Fruit fly (Drosophila melanogaster) whole organism, prepupa: ENCODE measurements around the gene msd1.
A peak's percentile ranks its signal among the peaks of the same experiment; 100 is the strongest.

Experiments
- Blimp-1 ChIP-seq: fragments of 200-800 bp; sonication (Bioruptor generic); optimal IDR thresholded peaks from 3 replicates; lab custom pipeline; 2017; ENCODE audit warnings: missing biosample characterization, missing genetic modification characterization, mild to moderate bottlenecking, moderate library complexity, missing genetic modification reagents
- CG10669 ChIP-seq: fragments of 200-800 bp; sonication (Bioruptor generic); optimal IDR thresholded peaks from 3 replicates; lab custom pipeline; 2018; ENCODE audit warnings: missing biosample characterization, mild to moderate bottlenecking, missing genetic modification characterization, moderate library complexity
- CG11762 ChIP-seq: fragments of 200-800 bp; sonication (Bioruptor generic); optimal IDR thresholded peaks from 3 replicates; lab custom pipeline; 2016; ENCODE audit warnings: missing biosample characterization, missing genetic modification characterization; ENCODE audit not compliant: insufficient read depth
- CG11902 ChIP-seq: fragments of 200-800 bp; sonication (Bioruptor generic); optimal IDR thresholded peaks from 3 replicates; lab custom pipeline; 2016; ENCODE audit warnings: missing biosample characterization, missing genetic modification characterization
- CG15336 ChIP-seq: fragments of 200-800 bp; sonication (Bioruptor generic); IDR thresholded peaks from 2 replicates; pipeline ENCODE4 v1.3.6; 2022; ENCODE audit warnings: missing biosample characterization, missing genetic modification characterization
- CG1621 ChIP-seq: fragments of 200-800 bp; sonication (Bioruptor generic); optimal IDR thresholded peaks from 3 replicates; lab custom pipeline; 2018; ENCODE audit warnings: missing biosample characterization, mild to moderate bottlenecking, missing genetic modification characterization
- CG3032 ChIP-seq: fragments of 200-800 bp; optimal IDR thresholded peaks from 2 replicates; lab custom pipeline; 2019; ENCODE audit warnings: missing biosample characterization, mild to moderate bottlenecking, missing genetic modification characterization, moderate library complexity
- CG31627 ChIP-seq: fragments of 200-800 bp; sonication (Bioruptor generic); optimal IDR thresholded peaks from 3 replicates; lab custom pipeline; 2016; ENCODE audit warnings: missing biosample characterization, missing genetic modification characterization
- CG32006 ChIP-seq: fragments of 200-800 bp; sonication (Bioruptor generic); optimal IDR thresholded peaks from 3 replicates; lab custom pipeline; 2017; ENCODE audit warnings: missing biosample characterization, mild to moderate bottlenecking, missing genetic modification characterization
- CG34406 ChIP-seq: fragments of 200-800 bp; sonication (Bioruptor generic); optimal IDR thresholded peaks from 3 replicates; lab custom pipeline; 2016; ENCODE audit warnings: missing biosample characterization, missing genetic modification characterization
- CG3919 ChIP-seq: fragments of 200-800 bp; sonication (Bioruptor generic); optimal IDR thresholded peaks from 3 replicates; lab custom pipeline; 2016; ENCODE audit warnings: missing biosample characterization, missing genetic modification characterization
- CG4318 ChIP-seq: fragments of 200-800 bp; sonication (Bioruptor generic); optimal IDR thresholded peaks from 3 replicates; lab custom pipeline; 2017; ENCODE audit warnings: missing biosample characterization, mild to moderate bottlenecking, missing genetic modification characterization
- CG6163 ChIP-seq: fragments of 200-800 bp; sonication (Bioruptor generic); IDR thresholded peaks from 3 replicates; pipeline ENCODE4 v1.3.6; 2022; ENCODE audit warnings: missing biosample characterization, missing genetic modification characterization
- CG6792 ChIP-seq: fragments of 200-800 bp; sonication (Bioruptor generic); optimal IDR thresholded peaks from 3 replicates; lab custom pipeline; 2016; ENCODE audit warnings: missing biosample characterization, missing genetic modification characterization
- CG6808 ChIP-seq: fragments of 200-800 bp; sonication (Bioruptor generic); optimal IDR thresholded peaks from 3 replicates; lab custom pipeline; 2017; ENCODE audit warnings: missing biosample characterization, missing genetic modification characterization, mild to moderate bottlenecking, moderate library complexity, missing genetic modification reagents
- CG6854 ChIP-seq: fragments of 200-800 bp; sonication (Bioruptor generic); optimal IDR thresholded peaks from 2 replicates; lab custom pipeline; 2017; ENCODE audit warnings: missing biosample characterization, mild to moderate bottlenecking, missing genetic modification characterization
- CG7368 ChIP-seq: fragments of 200-800 bp; sonication (Bioruptor generic); optimal IDR thresholded peaks from 3 replicates; lab custom pipeline; 2016; ENCODE audit warnings: missing biosample characterization, missing genetic modification characterization
- CG8119 ChIP-seq: fragments of 200-800 bp; sonication (Bioruptor generic); IDR thresholded peaks from 3 replicates; pipeline ENCODE4 v1.3.6; 2022; ENCODE audit warnings: missing biosample characterization, missing genetic modification characterization
- CG8632 ChIP-seq: fragments of 200-800 bp; sonication (Bioruptor generic); optimal IDR thresholded peaks from 3 replicates; lab custom pipeline; 2016; ENCODE audit warnings: missing biosample characterization, missing genetic modification characterization
- Eip75B ChIP-seq: fragments of 200-800 bp; sonication (Bioruptor generic); optimal IDR thresholded peaks from 3 replicates; lab custom pipeline; 2016; ENCODE audit warnings: missing biosample characterization, missing genetic modification characterization
- Eip78C ChIP-seq: fragments of 200-800 bp; sonication (Bioruptor generic); peaks from one replicate; lab custom pipeline; 2016; ENCODE audit warnings: missing biosample characterization, missing genetic modification characterization
- Eip93F ChIP-seq: fragments of 200-800 bp; sonication (Bioruptor generic); optimal IDR thresholded peaks from 2 replicates; lab custom pipeline; 2016; ENCODE audit warnings: missing biosample characterization, mild to moderate bottlenecking, missing genetic modification characterization
- Ets96B ChIP-seq: fragments of 200-800 bp; optimal IDR thresholded peaks from 2 replicates; lab custom pipeline; 2019; ENCODE audit warnings: missing biosample characterization, mild to moderate bottlenecking, missing genetic modification characterization, moderate library complexity
- Gug ChIP-seq: fragments of 200-800 bp; sonication (Bioruptor generic); IDR thresholded peaks from 2 replicates; pipeline ENCODE4 v1.3.6; 2022; ENCODE audit warnings: missing biosample characterization, missing genetic modification characterization
- Hr39 ChIP-seq: fragments of 200-800 bp; sonication (Bioruptor generic); optimal IDR thresholded peaks from 2 replicates; lab custom pipeline; 2016; ENCODE audit warnings: missing biosample characterization, missing genetic modification characterization
- Hr4 ChIP-seq: fragments of 200-800 bp; sonication (Bioruptor generic); optimal IDR thresholded peaks from 3 replicates; lab custom pipeline; 2016; ENCODE audit warnings: missing biosample characterization, missing genetic modification characterization
- Lpt ChIP-seq: fragments of 200-800 bp; sonication (Bioruptor generic); optimal IDR thresholded peaks from 3 replicates; lab custom pipeline; 2016; ENCODE audit warnings: missing biosample characterization, missing genetic modification characterization
- Met ChIP-seq: fragments of 200-800 bp; sonication (Bioruptor generic); optimal IDR thresholded peaks from 3 replicates; lab custom pipeline; 2016; ENCODE audit warnings: missing biosample characterization, missing genetic modification characterization
- OdsH ChIP-seq: fragments of 200-800 bp; sonication (Bioruptor generic); optimal IDR thresholded peaks from 3 replicates; lab custom pipeline; 2016; ENCODE audit warnings: missing biosample characterization, missing genetic modification characterization
- Smox ChIP-seq: fragments of 200-800 bp; sonication (Bioruptor generic); optimal IDR thresholded peaks from 3 replicates; lab custom pipeline; 2016; ENCODE audit warnings: missing biosample characterization, missing genetic modification characterization
- Sox102F ChIP-seq: fragments of 200-800 bp; sonication (Bioruptor generic); optimal IDR thresholded peaks from 2 replicates; lab custom pipeline; 2016; ENCODE audit warnings: missing biosample characterization, mild to moderate bottlenecking, missing genetic modification characterization
- Sox14 ChIP-seq: fragments of 200-800 bp; sonication (Bioruptor generic); optimal IDR thresholded peaks from 3 replicates; lab custom pipeline; 2016; ENCODE audit warnings: missing biosample characterization, missing genetic modification characterization
- Sox15 ChIP-seq: fragments of 200-800 bp; sonication (Bioruptor generic); optimal IDR thresholded peaks from 3 replicates; lab custom pipeline; 2016; ENCODE audit warnings: missing biosample characterization, missing genetic modification characterization
- achi ChIP-seq: fragments of 200-800 bp; sonication (Bioruptor generic); optimal IDR thresholded peaks from 3 replicates; lab custom pipeline; 2016; ENCODE audit warnings: missing biosample characterization, missing genetic modification characterization
- acj6 ChIP-seq: fragments of 200-800 bp; sonication (Bioruptor generic); optimal IDR thresholded peaks from 3 replicates; lab custom pipeline; 2016; ENCODE audit warnings: missing biosample characterization, missing genetic modification characterization
- cyc ChIP-seq: fragments of 200-800 bp; sonication (Bioruptor generic); optimal IDR thresholded peaks from 3 replicates; lab custom pipeline; 2016; ENCODE audit warnings: missing biosample characterization, missing genetic modification characterization
- dac ChIP-seq: fragments of 200-800 bp; sonication (Bioruptor generic); optimal IDR thresholded peaks from 2 replicates; lab custom pipeline; 2017; ENCODE audit warnings: missing biosample characterization, mild to moderate bottlenecking, missing genetic modification characterization
- eg ChIP-seq: fragments of 200-800 bp; sonication (Bioruptor generic); IDR thresholded peaks from 3 replicates; pipeline ENCODE4 v1.3.6; 2022; ENCODE audit warnings: missing biosample characterization, missing genetic modification characterization
- esn ChIP-seq: fragments of 200-800 bp; sonication (Bioruptor generic); optimal IDR thresholded peaks from 2 replicates; lab custom pipeline; 2016; ENCODE audit warnings: missing biosample characterization, mild to moderate bottlenecking, missing genetic modification characterization, moderate library complexity
- fd59A ChIP-seq: fragments of 200-800 bp; sonication (Bioruptor generic); optimal IDR thresholded peaks from 2 replicates; lab custom pipeline; 2017; ENCODE audit warnings: missing biosample characterization, mild to moderate bottlenecking, missing genetic modification characterization, missing genetic modification reagents
- lz ChIP-seq: fragments of 200-800 bp; sonication (Bioruptor generic); optimal IDR thresholded peaks from 3 replicates; lab custom pipeline; 2016; ENCODE audit warnings: missing biosample characterization, missing genetic modification characterization
- net ChIP-seq: fragments of 200-800 bp; sonication (Bioruptor generic); optimal IDR thresholded peaks from 3 replicates; lab custom pipeline; 2016; ENCODE audit warnings: missing biosample characterization, missing genetic modification characterization
- salr ChIP-seq, 2 experiments: fragments of 200-800 bp; sonication (Bioruptor generic); optimal IDR thresholded peaks; 3 replicates each; lab custom pipeline; 2016 to 2018; ENCODE audit warnings: missing biosample characterization in 2 of 2, missing genetic modification characterization in 2 of 2, mild to moderate bottlenecking in 1 of 2
- spab ChIP-seq: fragments of 200-800 bp; sonication (Bioruptor generic); optimal IDR thresholded peaks from 2 replicates; lab custom pipeline; 2017; ENCODE audit warnings: missing biosample characterization, mild to moderate bottlenecking, missing genetic modification characterization, missing genetic modification reagents
- ss ChIP-seq, 2 experiments: fragments of 200-800 bp; sonication (Bioruptor generic); optimal IDR thresholded peaks; 2 replicates in 1 of 2; 3 replicates in 1 of 2; lab custom pipeline; 2017 to 2018; ENCODE audit warnings: mild to moderate bottlenecking in 2 of 2, missing biosample characterization in 2 of 2, missing genetic modification characterization in 2 of 2, moderate library complexity in 1 of 2
- topi ChIP-seq: fragments of 200-800 bp; sonication (Bioruptor generic); optimal IDR thresholded peaks from 3 replicates; lab custom pipeline; 2016; ENCODE audit warnings: missing biosample characterization, missing genetic modification characterization
- vri ChIP-seq: fragments of 200-800 bp; sonication (Bioruptor generic); optimal IDR thresholded peaks from 3 replicates; lab custom pipeline; 2016; ENCODE audit warnings: missing biosample characterization, mild to moderate bottlenecking, missing genetic modification characterization

msd1 gene

DNA sequence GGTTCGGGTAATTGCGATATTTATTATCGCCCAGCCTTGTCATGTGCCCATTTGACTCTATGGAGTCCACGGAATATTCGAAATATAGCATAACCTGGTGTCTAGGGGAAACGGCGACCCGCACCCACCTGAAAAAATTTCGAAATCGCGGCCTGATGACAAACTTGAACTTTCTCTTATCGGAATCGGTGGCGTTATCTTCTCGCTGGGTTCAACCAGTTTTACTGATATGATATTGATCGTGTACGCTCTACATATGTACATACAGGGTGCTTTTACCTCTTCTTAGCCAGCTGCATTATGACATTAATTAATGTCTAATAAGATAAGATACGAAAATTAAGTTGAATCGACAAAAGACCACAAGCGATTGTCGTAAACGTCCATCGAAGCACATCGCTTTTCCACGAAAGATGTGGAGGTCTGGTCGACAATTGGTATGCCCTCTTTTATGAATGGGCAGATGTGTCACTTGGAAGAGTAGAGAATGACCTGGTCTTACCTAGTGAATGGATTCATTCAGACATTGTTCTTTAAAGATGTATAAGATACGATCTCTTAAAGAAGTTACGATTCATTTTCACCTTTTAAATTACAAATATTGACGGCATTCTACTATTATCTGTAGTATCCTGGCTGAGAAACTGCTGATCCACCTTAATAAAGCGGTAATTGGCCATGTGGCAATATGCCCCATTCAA lies 11.2 kb upstream of the msd1 start (continued):
- TF ChIP-seq Eip78C (peak; percentile 90), CG4318 (GFP tag; lab: Kevin White, UChicago) (no peak), OdsH (GFP tag; lab: Kevin White, UChicago) (peak; percentile 54), Eip75B (peak; percentile 65), ss (GFP tag; optimal IDR thresholded peaks at IDR 0.05; lab: Kevin White, UChicago) (no peak), Met (GFP tag; lab: Kevin White, UChicago) (peak; percentile 35), vri (GFP tag; lab: Kevin White, UChicago) (peak; percentile 57), cyc (peak; percentile 34), CG15336 (peak; percentile 23), CG3919 (GFP tag; lab: Kevin White, UChicago) (peak; percentile 69), Sox102F (GFP tag; lab: Kevin White, UChicago) (peak; percentile 69), Ets96B (tag; lab: Kevin White, UChicago) (peak; percentile 60), CG6163 (GFP tag; lab: Robert Waterston, UW) (peak; percentile 35; the same call in 1 of the 3 replicates), Hr4 (GFP tag; lab: Kevin White, UChicago) (peak; percentile 11), CG3032 (tag; lab: Kevin White, UChicago) (peak; percentile 17), CG8632 (GFP tag; lab: Kevin White, UChicago) (peak; percentile 50), dac (GFP tag; lab: Kevin White, UChicago) (no peak), CG8119 (GFP tag; lab: Robert Waterston, UW) (peak; percentile 27; the same call in 1 of the 3 replicates), CG6792 (GFP tag; lab: Kevin White, UChicago) (peak; percentile 53), Lpt (GFP tag; lab: Kevin White, UChicago) (no peak), Eip93F (GFP tag; lab: Kevin White, UChicago) (no peak), achi (peak; percentile 55), salr (GFP tag; optimal IDR thresholded peaks at IDR 0.05; lab: Kevin White, UChicago) (peak in 1 of 2 experiments; percentile 26), Hr39 (GFP tag; lab: Kevin White, UChicago) (peak; percentile 48), esn (peak; percentile 51), CG10669 (peak; percentile 58), CG34406 (GFP tag; lab: Kevin White, UChicago) (peak; percentile 35), CG11902 (GFP tag; lab: Kevin White, UChicago) (peak; percentile 33), topi (GFP tag; lab: Kevin White, UChicago) (peak; percentile 60), eg (peak; percentile 26; the same call in 1 of the 3 replicates), acj6 (GFP tag; lab: Kevin White, UChicago) (peak; percentile 51), CG1621 (peak; percentile 19), net (GFP tag; lab: Kevin White, UChicago) (peak; percentile 36), Smox (peak; percentile 54), Sox14 (GFP tag; lab: Kevin White, UChicago) (peak; percentile 43), lz (GFP tag; lab: Kevin White, UChicago) (peak; percentile 55), Sox15 (GFP tag; lab: Kevin White, UChicago) (peak; percentile 31)

DNA sequence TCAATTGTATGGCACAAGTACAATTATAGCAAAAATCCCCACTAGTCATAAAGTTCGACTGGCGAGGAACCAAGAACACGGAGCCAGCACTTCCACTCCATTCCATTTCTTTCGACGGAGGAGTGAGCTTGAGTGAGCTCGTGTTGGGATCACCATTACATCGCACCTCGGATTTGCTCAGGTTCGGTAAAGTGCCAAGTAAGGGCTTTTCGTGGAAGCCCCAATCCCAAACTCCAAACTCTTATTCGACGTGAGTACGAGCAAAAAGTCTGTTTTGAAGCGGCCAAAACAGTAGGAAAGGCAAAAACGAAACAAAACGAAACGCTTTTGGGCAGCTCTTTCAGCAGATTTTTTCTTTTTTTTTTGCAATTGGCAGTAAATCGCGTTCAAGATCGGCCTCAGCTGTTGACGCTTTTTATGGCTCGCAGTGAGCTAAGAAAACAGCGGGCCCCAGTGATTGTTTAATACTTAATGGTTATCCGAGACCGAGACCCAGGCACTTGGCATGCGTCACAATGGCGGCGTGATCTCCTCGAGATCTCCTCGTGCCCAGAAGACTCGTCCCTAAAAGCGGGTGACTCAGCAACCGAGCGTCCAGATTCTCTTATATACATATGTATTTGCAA lies 10.5 kb upstream of the msd1 start:
- TF ChIP-seq CG6808 (GFP tag; lab: Kevin White, UChicago) (no peak), vri (GFP tag; lab: Kevin White, UChicago) (peak; percentile 85), Ets96B (tag; lab: Kevin White, UChicago) (no peak), acj6 (GFP tag; lab: Kevin White, UChicago) (no peak), Eip93F (GFP tag; lab: Kevin White, UChicago) (no peak), dac (GFP tag; lab: Kevin White, UChicago) (no peak), Hr4 (GFP tag; lab: Kevin White, UChicago) (no peak), esn (peak; percentile 28), CG11762 (GFP tag; lab: Kevin White, UChicago) (no peak), Gug (GFP tag; lab: Robert Waterston, UW) (no peak), Eip75B (peak; percentile 9), CG1621 (no peak), ss (GFP tag; optimal IDR thresholded peaks at IDR 0.05; lab: Kevin White, UChicago) (peak in 1 of 2 experiments; percentile 39), CG32006 (GFP tag; lab: Kevin White, UChicago) (no peak), lz (GFP tag; lab: Kevin White, UChicago) (no peak), Eip78C (peak; percentile 16), spab (no peak), CG3032 (tag; lab: Kevin White, UChicago) (no peak), CG7368 (GFP tag; lab: Kevin White, UChicago) (no peak), Blimp-1 (GFP tag; lab: Kevin White, UChicago) (no peak), CG34406 (GFP tag; lab: Kevin White, UChicago) (peak; percentile 2), Sox102F (GFP tag; lab: Kevin White, UChicago) (peak; percentile 63), CG6854 (GFP tag; lab: Kevin White, UChicago) (peak; percentile 77), CG31627 (GFP tag; lab: Kevin White, UChicago) (no peak), fd59A (GFP tag; lab: Kevin White, UChicago) (no peak)
